Fruit fly (Drosophila melanogaster): ENCODE measurements around the gene CG5282.

DNA sequence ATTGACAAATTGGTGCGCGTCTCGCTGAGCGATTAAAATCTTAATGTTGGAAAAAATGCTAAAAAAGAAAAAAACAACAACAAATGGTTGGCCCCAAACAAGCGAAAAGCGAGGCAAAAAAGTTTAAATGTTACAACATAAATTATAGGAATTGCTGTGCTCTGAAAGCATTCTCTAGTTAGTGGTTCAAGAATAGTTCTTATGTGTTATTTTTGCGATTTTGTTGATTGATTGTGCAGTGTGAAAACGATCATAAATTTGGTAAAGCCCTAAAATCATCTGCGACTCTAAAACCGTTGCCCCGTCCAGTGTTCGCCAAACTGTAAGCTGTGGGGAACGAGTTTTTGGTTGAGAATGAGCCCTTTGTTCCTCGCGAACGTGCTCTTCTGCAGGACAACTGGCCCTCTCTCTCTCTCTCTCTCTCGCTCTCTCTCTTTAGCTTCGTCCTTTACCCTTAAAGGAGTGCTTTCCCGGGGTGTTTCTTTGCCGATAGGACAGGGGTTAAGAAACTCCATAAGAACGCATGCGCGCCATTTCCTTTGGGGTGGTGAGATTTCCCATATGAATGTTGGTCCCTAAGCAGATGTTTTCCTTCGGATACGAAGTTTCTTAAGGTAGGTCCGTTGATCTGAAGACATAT, 16.9 kb upstream of the CG5282 start:
- TF ChIP-seq CG17806 (tag; optimal IDR thresholded peaks at IDR 0.05) (no peak), CG14655 (GFP tag; optimal IDR thresholded peaks at IDR 0.05) (no peak), gl (tag; optimal IDR thresholded peaks at IDR 0.05) (no peak), Ets98B (GFP tag; IDR thresholded peaks at IDR 0.05) (no peak), CG10348 (GFP tag; IDR thresholded peaks at IDR 0.05) (no peak), CG13204 (GFP tag; optimal IDR thresholded peaks at IDR 0.05) (no peak), CG8301 (tag; optimal IDR thresholded peaks at IDR 0.05) (no peak), Snoo (tag; optimal IDR thresholded peaks at IDR 0.05) (no peak), CG12605 (GFP tag; IDR thresholded peaks at IDR 0.05) (no peak), CG4496 (GFP tag; IDR thresholded peaks at IDR 0.05) (no peak), CG32121 (GFP tag; IDR thresholded peaks at IDR 0.05) (no peak), Pif1B (GFP tag; optimal IDR thresholded peaks at IDR 0.05) (no peak), EcR (GFP tag; optimal IDR thresholded peaks at IDR 0.05) (no peak), CG34367 (tag; optimal IDR thresholded peaks at IDR 0.05) (no peak)
